Fruit fly (Drosophila melanogaster): ENCODE measurements around the gene smp-30.
A peak's percentile ranks its signal among the peaks of the same experiment; 100 is the strongest.

Gene smp-30

DNA sequence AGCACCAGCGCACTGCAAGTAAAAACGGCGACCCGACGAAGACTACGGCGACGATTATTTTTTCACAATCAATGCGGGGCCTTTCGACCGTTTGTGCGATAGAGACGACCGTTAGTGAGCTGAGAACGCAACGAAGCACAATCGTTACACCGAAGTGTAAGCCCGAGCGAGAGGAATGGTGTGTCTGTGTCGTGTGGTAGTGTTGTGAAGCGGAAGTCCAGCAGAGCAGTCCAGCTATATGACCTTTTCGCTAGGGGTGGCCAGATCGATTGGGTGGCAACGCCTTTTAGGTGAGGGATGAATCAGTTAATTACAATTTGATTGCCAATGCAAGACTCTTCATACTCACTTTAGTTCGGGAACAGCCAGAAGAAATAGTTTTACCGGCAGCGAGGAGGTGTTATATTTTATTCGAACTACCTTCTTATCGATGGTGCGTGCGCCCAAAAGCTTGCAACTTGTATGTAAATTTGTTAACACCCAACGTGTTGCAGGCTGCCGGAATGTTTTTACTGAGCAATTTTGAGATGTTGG is 10.3 kb downstream of the smp-30 start (continued):
- TF ChIP-seq CG1647 (GFP tag; optimal IDR thresholded peaks at IDR 0.05) = peak; percentile 52
- TF ChIP-seq row (GFP tag; IDR thresholded peaks at IDR 0.05) = peak; percentile 55
- TF ChIP-seq sr (GFP tag; IDR thresholded peaks at IDR 0.05) = peak; percentile 36; the same call in 1 of the 3 replicates
- peak; percentile 24; the same call in 1 of the 2 replicates for TF ChIP-seq Atf6 (GFP tag; IDR thresholded peaks at IDR 0.05)
- TF ChIP-seq dpn (GFP tag; optimal IDR thresholded peaks at IDR 0.05) = peak; percentile 65 to 74
- TF ChIP-seq CG9437 (GFP tag; optimal IDR thresholded peaks at IDR 0.05) = peak; percentile 8
- TF ChIP-seq Rx (GFP tag; IDR thresholded peaks at IDR 0.05) = no peak; the same call in 1 of the 2 replicates
- TF ChIP-seq esg (GFP tag; conservative IDR thresholded peaks at IDR 0.05) = peak; percentile 45
- TF ChIP-seq ems (GFP tag; optimal IDR thresholded peaks at IDR 0.05) = peak; percentile 50
- peak; percentile 52 for TF ChIP-seq CG6765 (GFP tag; optimal IDR thresholded peaks at IDR 0.05)
- TF ChIP-seq Mad (GFP tag; optimal IDR thresholded peaks at IDR 0.05) = peak; percentile 42
- peak; percentile 50 for TF ChIP-seq tna (GFP tag; IDR thresholded peaks at IDR 0.05; ENCODE audit: partially characterized antibody)
- TF ChIP-seq MESR4 (GFP tag; optimal IDR thresholded peaks at IDR 0.05) = peak; percentile 77
- TF ChIP-seq gsb-n (tag; optimal IDR thresholded peaks at IDR 0.05) = peak; percentile 2
- TF ChIP-seq dysf (GFP tag; IDR thresholded peaks at IDR 0.05) = peak; percentile 71; the same call in 2 of the 3 replicates
- TF ChIP-seq pnt (GFP tag; optimal IDR thresholded peaks at IDR 0.05) = peak; percentile 60
- TF ChIP-seq Fer3 (tag; optimal IDR thresholded peaks at IDR 0.05) = peak; percentile 30
- peak; percentile 38 for TF ChIP-seq CoRest (tag; optimal IDR thresholded peaks at IDR 0.05)
- peak; percentile 20 for TF ChIP-seq CG12219 (GFP tag; optimal IDR thresholded peaks at IDR 0.05)
- TF ChIP-seq danr (GFP tag; IDR thresholded peaks at IDR 0.05) = no peak
- peak; percentile 60 for TF ChIP-seq Lhr (GFP tag; optimal IDR thresholded peaks at IDR 0.05)
- peak; percentile 77 for TF ChIP-seq dm (GFP tag; optimal IDR thresholded peaks at IDR 0.05)
- TF ChIP-seq kni (GFP tag; optimal IDR thresholded peaks at IDR 0.05) = peak; percentile 71
- TF ChIP-seq CG1603 (tag; optimal IDR thresholded peaks at IDR 0.05) = peak; percentile 71
- peak; percentile 70 for TF ChIP-seq CG9215 (GFP tag; IDR thresholded peaks at IDR 0.05)
- TF ChIP-seq insv (GFP tag; optimal IDR thresholded peaks at IDR 0.05) = peak in 1 of 2 experiments; percentile 38
- TF ChIP-seq pb (GFP tag; optimal IDR thresholded peaks at IDR 0.05) = peak; percentile 81
- TF ChIP-seq gt (GFP tag; IDR thresholded peaks at IDR 0.05) = peak; percentile 18; the same call in 1 of the 2 replicates
- no peak for TF ChIP-seq z (GFP tag; IDR thresholded peaks at IDR 0.05)
- peak; percentile 65; the same call in 2 of the 4 replicates for TF ChIP-seq chinmo (GFP tag; IDR thresholded peaks at IDR 0.05; ENCODE audit: partially characterized antibody)
- TF ChIP-seq bsh (GFP tag; optimal IDR thresholded peaks at IDR 0.05) = peak in 1 of 2 experiments; percentile 42
- TF ChIP-seq CG3847 (GFP tag; IDR thresholded peaks at IDR 0.05) = peak; percentile 91
- TF ChIP-seq NFAT (GFP tag; IDR thresholded peaks at IDR 0.05) = peak; percentile 83
- peak; percentile 84 for TF ChIP-seq sob (GFP tag; IDR thresholded peaks at IDR 0.05)
- peak; percentile 62 for TF ChIP-seq CG17829 (tag; optimal IDR thresholded peaks at IDR 0.05)
- peak; percentile 34 for TF ChIP-seq CG4282 (GFP tag; optimal IDR thresholded peaks at IDR 0.05)
- no peak for TF ChIP-seq C15 (GFP tag; IDR thresholded peaks at IDR 0.05)
- peak; percentile 49 for TF ChIP-seq CG17802 (tag; optimal IDR thresholded peaks at IDR 0.05)
- peak; percentile 42 for TF ChIP-seq Meics (GFP tag; optimal IDR thresholded peaks at IDR 0.05)
- TF ChIP-seq ato (GFP tag; IDR thresholded peaks at IDR 0.05; ENCODE audit: partially characterized antibody) = peak; percentile 60; the same call in 1 of the 2 replicates
- no peak for TF ChIP-seq sc (optimal IDR thresholded peaks at IDR 0.05)
- TF ChIP-seq sc (GFP tag; optimal IDR thresholded peaks at IDR 0.05) = peak; percentile 40
- no peak for TF ChIP-seq Blimp-1 (GFP tag; optimal IDR thresholded peaks at IDR 0.05)
- TF ChIP-seq dmrt11E (tag; optimal IDR thresholded peaks at IDR 0.05) = peak; percentile 12
- TF ChIP-seq Opbp (GFP tag; IDR thresholded peaks at IDR 0.05; ENCODE audit: partially characterized antibody) = 0 out of 3 replicates have a peak, but pooled peaks have one; percentile 46
- no peak for TF ChIP-seq dan (GFP tag; IDR thresholded peaks at IDR 0.05)
- peak; percentile 47 for TF ChIP-seq Dek (tag; optimal IDR thresholded peaks at IDR 0.05)
- no peak for TF ChIP-seq zf30C (GFP tag; optimal IDR thresholded peaks at IDR 0.05)
- TF ChIP-seq rib (GFP tag; IDR thresholded peaks at IDR 0.05) = peak; percentile 72

All from whole organism, embryonic.